Fruit fly (Drosophila melanogaster) whole organism, wandering third instar larva: ENCODE results near the gene Mtr4.

Experiments
- Dfd ChIP-seq: fragments of >200 bp; optimal IDR thresholded peaks from 2 replicates; lab custom pipeline; 2017; ENCODE audit warnings: missing biosample characterization, missing genetic modification characterization
- OdsH ChIP-seq: fragments of 200-800 bp; sonication (Bioruptor generic); optimal IDR thresholded peaks from 2 replicates; lab custom pipeline; 2016; ENCODE audit warnings: missing biosample characterization, mild to moderate bottlenecking, missing genetic modification characterization
- h ChIP-seq: fragments of 200-800 bp; sonication (Bioruptor generic); optimal IDR thresholded peaks from 3 replicates; lab custom pipeline; 2016; ENCODE audit warnings: missing biosample characterization, mild to moderate bottlenecking, missing genetic modification characterization
- psq ChIP-seq: fragments of 200-800 bp; sonication (Bioruptor generic); optimal IDR thresholded peaks from 3 replicates; lab custom pipeline; 2017; ENCODE audit warnings: missing biosample characterization, mild to moderate bottlenecking, missing genetic modification characterization, moderate library complexity

DNA sequence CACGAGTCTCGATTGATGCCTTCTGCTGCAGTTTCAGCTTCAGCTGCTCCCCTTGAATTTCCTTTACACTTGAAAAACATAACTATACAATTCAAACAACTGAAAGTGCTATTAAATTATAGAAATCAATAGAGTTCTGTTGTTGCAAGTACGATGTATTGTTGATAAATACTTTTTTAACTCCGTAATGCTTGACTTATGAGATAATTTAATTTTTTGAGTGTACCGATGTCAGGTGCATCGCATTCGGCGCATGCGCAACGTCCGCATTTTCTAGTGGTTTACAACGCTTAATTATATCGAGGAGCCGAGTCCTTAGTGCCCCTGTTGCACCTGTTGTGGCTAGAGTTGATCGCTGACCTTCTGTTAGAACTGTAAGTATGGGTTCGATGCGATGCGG lies 10.6 kb upstream of the Mtr4 start:
- no peak for TF ChIP-seq h (GFP tag; lab: Kevin White, UChicago)
- TF ChIP-seq psq: no peak
- TF ChIP-seq OdsH: no peak
- TF ChIP-seq Dfd (GFP tag; lab: Kevin White, UChicago): no peak
